Worm (Caenorhabditis elegans): ENCODE measurements around the gene gcy-5.
A peak's percentile ranks its signal among the peaks of the same experiment; 100 is the strongest.

Gene gcy-5

DNA sequence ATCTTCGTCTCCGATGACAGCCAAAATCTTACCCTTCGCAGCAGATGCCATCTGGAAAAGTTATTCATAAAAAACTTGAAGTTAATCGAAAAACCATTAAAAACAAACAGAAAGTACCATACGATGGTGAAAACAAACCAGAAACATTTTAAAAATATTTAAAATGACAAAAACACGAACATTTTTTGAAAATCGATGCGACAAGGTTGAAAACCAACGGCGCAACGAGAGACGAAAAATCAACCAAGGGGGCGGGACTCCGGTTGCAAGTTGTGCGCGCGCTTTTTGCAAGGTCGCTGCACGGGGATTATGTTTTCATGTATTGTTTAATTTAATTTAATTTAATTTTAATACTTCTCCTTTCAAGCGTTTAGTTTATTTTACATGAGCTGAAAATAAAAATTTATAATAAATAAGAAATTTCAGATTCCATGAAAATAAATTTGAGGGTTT is 12.3 kb downstream of the gcy-5 start, which contains the start of gene vha-9 (continued):
- TF ChIP-seq nhr-90 (tag; optimal IDR thresholded peaks at IDR 0.05) (no peak), xnd-1 (tag; optimal IDR thresholded peaks at IDR 0.05) (no peak), gei-17 (GFP tag; optimal IDR thresholded peaks at IDR 0.05) (no peak), ekl-4 (GFP tag; IDR thresholded peaks at IDR 0.05) (no peak), rpc-1 (optimal IDR thresholded peaks at IDR 0.05) (peak; percentile 33), rpc-1 (tag; optimal IDR thresholded peaks at IDR 0.05) (no peak)

DNA sequence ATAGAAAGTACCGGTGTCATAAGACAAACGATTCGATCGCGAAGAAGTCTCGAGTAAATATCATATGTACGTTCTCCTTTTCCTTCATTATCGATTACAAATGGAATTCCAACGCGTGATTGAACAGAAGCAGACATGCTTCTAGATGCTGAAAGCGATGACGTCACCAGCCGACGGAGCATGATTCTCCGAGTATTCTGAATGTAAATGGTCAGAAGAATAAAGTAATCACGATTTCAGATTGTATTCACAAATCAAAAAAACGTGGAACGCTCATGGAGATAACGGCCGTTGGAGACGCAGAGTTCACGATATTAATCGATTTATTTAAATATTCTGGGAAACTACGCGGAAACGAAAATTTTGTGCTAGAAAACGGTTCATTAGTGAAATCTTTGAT is 13.4 kb downstream of the gcy-5 start, which contains the start of gene clpp-1:
clpp-1 (minus strand) TSS at position 197 of the 400 bp plus-strand sequence.
- no peak for TF ChIP-seq C06A6.2 (GFP tag; conservative IDR thresholded peaks at IDR 0.05)
- TF ChIP-seq ztf-22 (GFP tag; optimal IDR thresholded peaks at IDR 0.05), result no peak
- 0 out of 2 replicates have a peak, but pooled peaks have one; percentile 7 for TF ChIP-seq bed-1 (GFP tag; IDR thresholded peaks at IDR 0.05)
- peak; percentile 2 for TF ChIP-seq F10E7.11 (tag; optimal IDR thresholded peaks at IDR 0.05)
- TF ChIP-seq F33H1.4 (GFP tag; IDR thresholded peaks at IDR 0.05), result no peak
- TF ChIP-seq F37B4.10 (GFP tag; IDR thresholded peaks at IDR 0.05), result no peak
- no peak for TF ChIP-seq hlh-12 (tag; optimal IDR thresholded peaks at IDR 0.05)
- no peak for TF ChIP-seq ztf-3 (GFP tag; optimal IDR thresholded peaks at IDR 0.05)
- TF ChIP-seq F39B2.1 (GFP tag; IDR thresholded peaks at IDR 0.05), result no peak
- TF ChIP-seq pha-4 (tag; optimal IDR thresholded peaks at IDR 0.05), result no peak
- no peak for TF ChIP-seq F23B12.7 (tag; optimal IDR thresholded peaks at IDR 0.05; ENCODE audit: insufficient read depth)
- no peak for TF ChIP-seq hsf-1 (GFP tag; IDR thresholded peaks at IDR 0.05)
- peak; percentile 5 for TF ChIP-seq snpc-3.4 (tag; optimal IDR thresholded peaks at IDR 0.05)
- no peak for TF ChIP-seq efl-1 (GFP tag; optimal IDR thresholded peaks at IDR 0.05)
- TF ChIP-seq mxl-1 (tag; optimal IDR thresholded peaks at IDR 0.05), result no peak
- TF ChIP-seq let-526 (GFP tag; IDR thresholded peaks at IDR 0.05), result no peak
- TF ChIP-seq C17E4.6 (GFP tag; IDR thresholded peaks at IDR 0.05), result no peak
- TF ChIP-seq dpl-1 (GFP tag; optimal IDR thresholded peaks at IDR 0.05), result no peak
- peak; percentile 17 for TF ChIP-seq lin-54 (GFP tag; optimal IDR thresholded peaks at IDR 0.05)
- TF ChIP-seq dpff-1 (tag; optimal IDR thresholded peaks at IDR 0.05), result no peak
- TF ChIP-seq B0336.3 (GFP tag; IDR thresholded peaks at IDR 0.05), result peak; percentile 23; the same call in 1 of the 2 replicates
- TF ChIP-seq ceh-40 (GFP tag; IDR thresholded peaks at IDR 0.05), result no peak
- no peak for TF ChIP-seq hlh-26 (GFP tag; conservative IDR thresholded peaks at IDR 0.05)
- TF ChIP-seq K11D2.4 (GFP tag; IDR thresholded peaks at IDR 0.05), result 0 out of 2 replicates have a peak, but pooled peaks have one; percentile 14
- no peak for TF ChIP-seq K12H6.12 (tag; optimal IDR thresholded peaks at IDR 0.05)
- no peak for TF ChIP-seq F49E8.2 (tag; optimal IDR thresholded peaks at IDR 0.05; ENCODE audit: insufficient read depth)
- peak; percentile 43; the same call in 1 of the 2 replicates for TF ChIP-seq nfyb-1 (GFP tag; IDR thresholded peaks at IDR 0.05)
- no peak for TF ChIP-seq B0019.2 (GFP tag; conservative IDR thresholded peaks at IDR 0.05)
- peak; percentile 74 for TF ChIP-seq atf-7 (tag; optimal IDR thresholded peaks at IDR 0.05)
- TF ChIP-seq lsy-27 (tag; optimal IDR thresholded peaks at IDR 0.05; ENCODE audit: borderline replicate concordance, insufficient read depth), result no peak
- no peak for TF ChIP-seq ceh-91 (GFP tag; IDR thresholded peaks at IDR 0.05)
- TF ChIP-seq ccch-3 (GFP tag; optimal IDR thresholded peaks at IDR 0.05), result no peak
- no peak for TF ChIP-seq Y53F4B.3 (GFP tag; IDR thresholded peaks at IDR 0.05)
- no peak for TF ChIP-seq F52B5.7 (tag; optimal IDR thresholded peaks at IDR 0.05)
- TF ChIP-seq let-607 (tag; optimal IDR thresholded peaks at IDR 0.05), result no peak
- TF ChIP-seq madf-6 (GFP tag; IDR thresholded peaks at IDR 0.05), result no peak
- no peak for TF ChIP-seq unc-130 (GFP tag; optimal IDR thresholded peaks at IDR 0.05)
- no peak for TF ChIP-seq egl-18 (GFP tag; IDR thresholded peaks at IDR 0.05)
- TF ChIP-seq gei-17 (GFP tag; optimal IDR thresholded peaks at IDR 0.05), result peak; percentile 12
- no peak for TF ChIP-seq Y56A3A.18 (GFP tag; IDR thresholded peaks at IDR 0.05)
- TF ChIP-seq tlf-1 (GFP tag; optimal IDR thresholded peaks at IDR 0.05), result peak; percentile 31
- peak; percentile 50; the same call in 1 of the 2 replicates for TF ChIP-seq Y53G8AR.9 (GFP tag; conservative IDR thresholded peaks at IDR 0.05)
- TF ChIP-seq tbp1 (GFP tag; optimal IDR thresholded peaks at IDR 0.05), result no peak
